Worm (Caenorhabditis elegans) whole organism, early embryonic: ENCODE results near the gene mrpl-44.

Experiments
- B0310.2 ChIP-seq: sonication (generic microtip); optimal IDR thresholded peaks from 2 replicates; lab custom pipeline; 2016; ENCODE audit warnings: mild to moderate bottlenecking, missing genetic modification characterization, missing compliant biosample characterization
- ama-1 ChIP-seq: fragments of 150-350 bp; optimal IDR thresholded peaks from 2 replicates; lab custom pipeline; 2014
- ets-7 ChIP-seq: sonication (generic microtip); optimal IDR thresholded peaks from 2 replicates; lab custom pipeline; 2016; ENCODE audit warnings: missing genotype, missing genetic modification characterization, missing compliant biosample characterization
- hmbx-1 ChIP-seq: sonication (generic microtip); optimal IDR thresholded peaks from 2 replicates; lab custom pipeline; 2016; ENCODE audit warnings: mild to moderate bottlenecking, missing genetic modification characterization, missing compliant biosample characterization
- hmg-4 ChIP-seq: fragments of 200-800 bp; sonication (Bioruptor generic); optimal IDR thresholded peaks from 2 replicates; lab custom pipeline; 2018; ENCODE audit warnings: mild to moderate bottlenecking, missing genetic modification characterization, missing compliant biosample characterization
- hnd-1 ChIP-seq: sonication (generic microtip); optimal IDR thresholded peaks from 2 replicates; lab custom pipeline; 2016; ENCODE audit warnings: missing genetic modification characterization, missing compliant biosample characterization

DNA sequence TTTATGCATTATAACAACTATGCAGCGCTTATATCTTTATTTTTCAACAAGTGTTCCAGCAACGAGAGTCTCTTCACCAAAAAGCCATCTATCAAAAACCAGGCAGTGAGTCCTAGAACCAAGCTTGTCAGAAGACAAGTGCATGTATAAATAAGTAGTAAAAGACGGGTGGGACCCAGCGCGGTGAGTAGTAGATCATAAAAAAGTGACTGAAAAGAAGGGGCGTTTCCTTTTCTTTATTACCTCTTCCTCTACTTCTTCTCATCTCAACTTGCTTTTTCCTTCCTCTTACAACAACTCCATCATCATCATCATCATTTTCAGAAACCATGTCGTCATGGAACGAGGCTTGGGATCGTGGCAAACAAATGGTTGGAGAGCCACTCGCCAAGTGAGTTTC, 47.4 kb upstream of the mrpl-44 start, which contains the start of gene eat-4:
- TF ChIP-seq ama-1 (lab: Kevin White, UChicago), result no peak
- no peak for TF ChIP-seq hmbx-1 (tag; lab: Kevin White, UChicago)
- TF ChIP-seq hmg-4 (GFP tag; lab: Kevin White, UChicago), result no peak
- TF ChIP-seq hnd-1 (tag; lab: Kevin White, UChicago), result no peak
- no peak for TF ChIP-seq ets-7 (tag; lab: Kevin White, UChicago)
- TF ChIP-seq B0310.2, result no peak
